Fruit fly (Drosophila melanogaster) whole organism, embryonic: ENCODE results near the gene Cdc16.

Experiments used
- Ada2b ChIP-seq: fragments of 200-800 bp; sonication (Bioruptor generic); IDR thresholded peaks from 2 replicates; pipeline ENCODE4 v1.3.6; 2022; ENCODE audit warnings: missing biosample characterization, missing genetic modification characterization
- BEAF-32 ChIP-seq: fragments of 200-800 bp; sonication (Bioruptor generic); optimal IDR thresholded peaks from 3 replicates; lab custom pipeline; 2017; ENCODE audit warnings: missing biosample characterization, missing genetic modification characterization, mild to moderate bottlenecking, moderate library complexity, missing genetic modification reagents
- C15 ChIP-seq: fragments of 200-800 bp; sonication (Bioruptor generic); IDR thresholded peaks from 3 replicates; pipeline ENCODE4 v1.3.6; 2022; ENCODE audit warnings: missing biosample characterization, missing genetic modification characterization
- CG10147 ChIP-seq: fragments of 200-800 bp; sonication (Bioruptor generic); optimal IDR thresholded peaks from 2 replicates; lab custom pipeline; 2019; ENCODE audit warnings: missing biosample characterization, mild to moderate bottlenecking, missing genetic modification characterization, moderate library complexity
- CG10431 ChIP-seq: fragments of 200-800 bp; sonication (Bioruptor generic); optimal IDR thresholded peaks from 3 replicates; lab custom pipeline; 2018; ENCODE audit warnings: missing biosample characterization, mild to moderate bottlenecking, missing genetic modification characterization
- CG10654 ChIP-seq: fragments of 200-800 bp; sonication (Bioruptor generic); optimal IDR thresholded peaks from 2 replicates; lab custom pipeline; 2016; ENCODE audit warnings: missing biosample characterization, missing genetic modification characterization
- CG12391 ChIP-seq: fragments of 200-800 bp; sonication (Bioruptor generic); optimal IDR thresholded peaks from 3 replicates; lab custom pipeline; 2018; ENCODE audit warnings: missing biosample characterization, mild to moderate bottlenecking, missing genetic modification characterization, moderate library complexity
- CG13123 ChIP-seq: fragments of 200-800 bp; sonication (Bioruptor generic); optimal IDR thresholded peaks from 2 replicates; lab custom pipeline; 2016; ENCODE audit warnings: missing biosample characterization, missing genetic modification characterization
- CG14667 ChIP-seq: fragments of 200-800 bp; sonication (Bioruptor generic); IDR thresholded peaks from 2 replicates; pipeline ENCODE4 v1.3.6; 2022; ENCODE audit warnings: missing biosample characterization, missing genetic modification characterization
- CG15011 ChIP-seq: fragments of 200-800 bp; sonication (Bioruptor generic); optimal IDR thresholded peaks from 3 replicates; lab custom pipeline; 2018; ENCODE audit warnings: missing biosample characterization, mild to moderate bottlenecking, missing genetic modification characterization
- CG15073 ChIP-seq: fragments of 200-800 bp; sonication (Bioruptor generic); optimal IDR thresholded peaks from 2 replicates; lab custom pipeline; 2016; ENCODE audit warnings: missing biosample characterization, missing genetic modification characterization
- CG17612 ChIP-seq: fragments of 200-800 bp; sonication (Bioruptor generic); IDR thresholded peaks from 2 replicates; pipeline ENCODE4 v1.3.6; 2022; ENCODE audit warnings: missing biosample characterization, missing genetic modification characterization
- CG2875 ChIP-seq: fragments of 200-800 bp; sonication (Bioruptor generic); optimal IDR thresholded peaks from 2 replicates; lab custom pipeline; 2017; ENCODE audit warnings: missing biosample characterization, mild to moderate bottlenecking, missing genetic modification characterization, missing genetic modification reagents
- CG30020 ChIP-seq: fragments of 200-800 bp; optimal IDR thresholded peaks from 2 replicates; lab custom pipeline; 2019; ENCODE audit warnings: missing biosample characterization, mild to moderate bottlenecking, missing genetic modification characterization, moderate library complexity
- CG31365 ChIP-seq: fragments of 200-800 bp; sonication (Bioruptor generic); optimal IDR thresholded peaks from 2 replicates; lab custom pipeline; 2018; ENCODE audit warnings: missing biosample characterization, mild to moderate bottlenecking, missing genetic modification characterization
- CG3163 ChIP-seq: fragments of 200-800 bp; sonication (Bioruptor generic); optimal IDR thresholded peaks from 3 replicates; lab custom pipeline; 2016; ENCODE audit warnings: missing biosample characterization, missing genetic modification characterization
- CG34224 ChIP-seq: fragments of 200-800 bp; sonication (Bioruptor generic); IDR thresholded peaks from 3 replicates; pipeline ENCODE4 v1.3.6; 2022; ENCODE audit warnings: missing biosample characterization, missing genetic modification characterization; ENCODE audit not compliant: partially characterized antibody
- CG4360 ChIP-seq: fragments of 200-800 bp; sonication (Bioruptor generic); IDR thresholded peaks from 2 replicates; pipeline ENCODE4 v1.3.6; 2022; ENCODE audit warnings: missing biosample characterization, missing genetic modification characterization
- CG5953 ChIP-seq: fragments of 200-800 bp; sonication (Bioruptor generic); IDR thresholded peaks from 2 replicates; pipeline ENCODE4 v1.3.6; 2022; ENCODE audit warnings: missing biosample characterization, missing genetic modification characterization
- CG7271 ChIP-seq: fragments of 200-800 bp; sonication (Bioruptor generic); optimal IDR thresholded peaks from 2 replicates; lab custom pipeline; 2018; ENCODE audit warnings: missing biosample characterization, mild to moderate bottlenecking, missing genetic modification characterization, moderate library complexity
- CG8281 ChIP-seq: fragments of 200-800 bp; sonication (Bioruptor generic); optimal IDR thresholded peaks from 2 replicates; lab custom pipeline; 2018; ENCODE audit warnings: missing biosample characterization, mild to moderate bottlenecking, missing genetic modification characterization, moderate library complexity
- CG8359 ChIP-seq: fragments of 200-800 bp; sonication (Bioruptor generic); optimal IDR thresholded peaks from 2 replicates; lab custom pipeline; 2017; ENCODE audit warnings: missing biosample characterization, mild to moderate bottlenecking, missing genetic modification characterization, borderline replicate concordance
- CG8944 ChIP-seq: fragments of 200-800 bp; sonication (Bioruptor generic); optimal IDR thresholded peaks from 3 replicates; lab custom pipeline; 2016; ENCODE audit warnings: missing biosample characterization, missing genetic modification characterization
- CG9727 ChIP-seq: fragments of 200-800 bp; sonication (Bioruptor generic); optimal IDR thresholded peaks from 3 replicates; lab custom pipeline; 2017; ENCODE audit warnings: missing biosample characterization, mild to moderate bottlenecking, missing genetic modification characterization
- Dip2 ChIP-seq: fragments of 200-800 bp; sonication (Bioruptor generic); IDR thresholded peaks from 2 replicates; pipeline ENCODE4 v1.3.6; 2022; ENCODE audit warnings: missing biosample characterization, missing genetic modification characterization
- Fer1 ChIP-seq: fragments of 200-800 bp; sonication (Bioruptor generic); optimal IDR thresholded peaks from 2 replicates; lab custom pipeline; 2017; ENCODE audit warnings: missing biosample characterization, mild to moderate bottlenecking, missing genetic modification characterization
- GATAe ChIP-seq: fragments of 200-800 bp; sonication (Bioruptor generic); conservative IDR thresholded peaks from 2 replicates; pipeline ENCODE4 v1.3.6; 2022; ENCODE audit warnings: missing biosample characterization, missing genetic modification characterization
- Gug ChIP-seq: fragments of 200-800 bp; sonication (Bioruptor generic); IDR thresholded peaks from 4 replicates; pipeline ENCODE4 v1.3.6; 2022; ENCODE audit warnings: missing biosample characterization, missing genetic modification characterization
- HLH54F ChIP-seq: fragments of 200-800 bp; sonication (Bioruptor generic); optimal IDR thresholded peaks from 3 replicates; lab custom pipeline; 2016; ENCODE audit warnings: missing biosample characterization, missing genetic modification characterization
- Lim3 ChIP-seq: fragments of 200-800 bp; sonication (Bioruptor generic); IDR thresholded peaks from 2 replicates; pipeline ENCODE4 v1.3.6; 2022; ENCODE audit warnings: missing biosample characterization, missing genetic modification characterization
- Max ChIP-seq: fragments of 200-800 bp; sonication (Bioruptor generic); optimal IDR thresholded peaks from 2 replicates; lab custom pipeline; 2016; ENCODE audit warnings: missing biosample characterization, mild to moderate bottlenecking, missing genetic modification characterization
- Sox100B ChIP-seq: fragments of 200-800 bp; sonication (Bioruptor generic); optimal IDR thresholded peaks from 3 replicates; lab custom pipeline; 2018; ENCODE audit warnings: missing biosample characterization, mild to moderate bottlenecking, missing genetic modification characterization
- Usf ChIP-seq: fragments of 200-800 bp; sonication (Bioruptor generic); optimal IDR thresholded peaks from 2 replicates; lab custom pipeline; 2017; ENCODE audit warnings: missing genotype, missing biosample characterization, missing genetic modification characterization
- aop ChIP-seq: fragments of 200-800 bp; sonication (Bioruptor generic); IDR thresholded peaks from 2 replicates; pipeline ENCODE4 v1.3.6; 2022; ENCODE audit warnings: missing biosample characterization, missing genetic modification characterization
- bbx ChIP-seq: fragments of 200-800 bp; sonication (Bioruptor generic); IDR thresholded peaks from 2 replicates; pipeline ENCODE4 v1.3.6; 2022; ENCODE audit warnings: missing biosample characterization, missing genetic modification characterization; ENCODE audit not compliant: partially characterized antibody
- dysf ChIP-seq: fragments of 200-800 bp; sonication (Bioruptor generic); IDR thresholded peaks from 3 replicates; pipeline ENCODE4 v1.3.6; 2022; ENCODE audit warnings: missing biosample characterization, missing genetic modification characterization
- gcm ChIP-seq: fragments of 200-800 bp; sonication (Bioruptor generic); optimal IDR thresholded peaks from 2 replicates; lab custom pipeline; 2019; ENCODE audit warnings: missing biosample characterization, mild to moderate bottlenecking, missing genetic modification characterization, moderate library complexity
- gsb-n ChIP-seq: fragments of 200-800 bp; sonication (Bioruptor generic); optimal IDR thresholded peaks from 3 replicates; lab custom pipeline; 2018; ENCODE audit warnings: missing biosample characterization, mild to moderate bottlenecking, missing genetic modification characterization
- ham ChIP-seq: fragments of 200-800 bp; sonication (Bioruptor generic); IDR thresholded peaks from 2 replicates; pipeline ENCODE4 v1.3.6; 2022; ENCODE audit warnings: missing biosample characterization, missing genetic modification characterization
- hth ChIP-seq: fragments of >200 bp; optimal IDR thresholded peaks from 2 replicates; lab custom pipeline; 2017; ENCODE audit warnings: inconsistent platforms
- ind ChIP-seq: fragments of 200-800 bp; sonication (Bioruptor generic); optimal IDR thresholded peaks from 3 replicates; lab custom pipeline; 2016; ENCODE audit warnings: missing biosample characterization, missing genetic modification characterization
- luna ChIP-seq: fragments of 200-800 bp; sonication (Bioruptor generic); optimal IDR thresholded peaks from 2 replicates; lab custom pipeline; 2016; ENCODE audit warnings: missing biosample characterization, missing genetic modification characterization
- mirr ChIP-seq: fragments of 200-800 bp; sonication (Bioruptor generic); optimal IDR thresholded peaks from 3 replicates; lab custom pipeline; 2018; ENCODE audit warnings: missing biosample characterization, mild to moderate bottlenecking, missing genetic modification characterization
- pzg ChIP-seq: fragments of 200-800 bp; sonication (Bioruptor generic); optimal IDR thresholded peaks from 3 replicates; lab custom pipeline; 2018; ENCODE audit warnings: missing biosample characterization, mild to moderate bottlenecking, missing genetic modification characterization, moderate library complexity
- slp2 ChIP-seq: fragments of 200-800 bp; sonication (Bioruptor generic); optimal IDR thresholded peaks from 2 replicates; lab custom pipeline; 2016; ENCODE audit warnings: missing biosample characterization, missing genetic modification characterization
- ssp ChIP-seq: fragments of 200-800 bp; sonication (Bioruptor generic); IDR thresholded peaks from 2 replicates; pipeline ENCODE4 v1.3.6; 2022; ENCODE audit warnings: missing biosample characterization, missing genetic modification characterization
- tin ChIP-seq: fragments of 200-800 bp; sonication (Bioruptor generic); optimal IDR thresholded peaks from 3 replicates; lab custom pipeline; 2016; ENCODE audit warnings: missing biosample characterization, missing genetic modification characterization
- tll ChIP-seq, 2 experiments: fragments of 200-800 bp in 1 of 2; fragments of >200 bp in 1 of 2; sonication (Bioruptor generic) in 1 of 2; optimal IDR thresholded peaks; 2 replicates each; lab custom pipeline; 2017 to 2019; ENCODE audit warnings: missing biosample characterization in 2 of 2, missing genetic modification characterization in 2 of 2, mild to moderate bottlenecking in 1 of 2, moderate library complexity in 1 of 2
- usp ChIP-seq: fragments of >200 bp; optimal IDR thresholded peaks from 2 replicates; lab custom pipeline; 2017; ENCODE audit warnings: missing biosample characterization, missing genetic modification characterization
- zen ChIP-seq: fragments of 200-800 bp; sonication (Bioruptor generic); optimal IDR thresholded peaks from 3 replicates; lab custom pipeline; 2018; ENCODE audit warnings: missing biosample characterization, mild to moderate bottlenecking, missing genetic modification characterization, moderate library complexity

Cdc16 gene

DNA sequence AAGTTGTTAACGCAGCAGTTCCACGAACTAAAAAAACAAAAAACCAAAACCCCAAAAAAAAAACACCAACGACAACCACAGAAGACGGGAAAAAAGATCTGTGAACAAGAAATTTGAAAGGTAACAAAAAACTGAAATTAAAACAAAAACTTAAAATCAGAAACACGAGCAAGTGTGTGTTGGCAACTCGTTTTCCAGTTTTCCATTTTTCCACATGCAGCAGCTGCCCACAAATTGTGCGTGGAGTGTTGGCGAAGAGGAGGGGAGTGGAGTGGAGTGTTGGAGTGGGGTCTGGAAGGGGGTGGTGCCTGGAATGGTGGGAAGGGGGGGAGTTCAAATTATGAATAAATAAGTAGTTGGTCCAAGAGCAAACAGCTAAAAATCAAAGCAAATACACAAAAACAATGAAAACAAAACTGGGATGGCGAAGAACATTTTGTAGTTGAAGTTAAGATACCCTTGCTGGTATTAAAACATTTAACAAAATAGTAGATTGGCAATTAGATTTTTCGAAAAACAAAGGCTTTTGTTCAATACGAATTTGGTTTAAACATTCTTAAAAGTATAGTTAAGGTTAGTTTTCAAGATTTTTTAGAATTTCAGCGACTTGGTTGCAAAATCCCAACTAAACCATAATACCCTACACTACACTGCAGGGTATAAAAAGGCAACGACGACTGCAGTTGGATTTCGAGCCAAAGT, 52.5 kb downstream of the Cdc16 start (continued):
- TF ChIP-seq CG10654 (GFP tag; lab: Kevin White, UChicago) (peak; percentile 22), CG14667 (GFP tag; lab: Robert Waterston, UW) (no peak), Max (GFP tag; lab: Kevin White, UChicago) (no peak), CG5953 (no peak), ind (GFP tag; lab: Kevin White, UChicago) (peak; percentile 36), mirr (no peak), tll (GFP tag; optimal IDR thresholded peaks at IDR 0.05; lab: Kevin White, UChicago) (no peak), CG8281 (no peak), CG8944 (GFP tag; lab: Kevin White, UChicago) (peak; percentile 23), CG7271 (no peak), CG13123 (no peak), CG30020 (no peak), C15 (GFP tag; lab: Robert Waterston, UW) (no peak), tin (GFP tag; lab: Kevin White, UChicago) (peak; percentile 46), Usf (GFP tag; lab: Kevin White, UChicago) (no peak), CG2875 (GFP tag; lab: Kevin White, UChicago) (peak; percentile 57), gsb-n (tag; lab: Kevin White, UChicago) (peak; percentile 57), CG34224 (GFP tag; lab: Robert Waterston, UW) (no peak), slp2 (GFP tag; lab: Kevin White, UChicago) (peak; percentile 48), zen (tag; lab: Kevin White, UChicago) (peak; percentile 8), aop (no peak), CG4360 (GFP tag; lab: Robert Waterston, UW) (no peak), CG15011 (GFP tag; lab: Kevin White, UChicago) (no peak), ssp (GFP tag; lab: Robert Waterston, UW) (no peak), gcm (peak; percentile 4), BEAF-32 (GFP tag; lab: Kevin White, UChicago) (no peak), Ada2b (no peak), CG17612 (GFP tag; lab: Robert Waterston, UW) (no peak), HLH54F (no peak), Fer1 (no peak), Sox100B (GFP tag; lab: Kevin White, UChicago) (peak; percentile 63), CG15073 (no peak), CG9727 (peak; percentile 40), bbx (no peak), hth (no peak), Dip2 (no peak), CG31365 (tag; lab: Kevin White, UChicago) (no peak), ham (GFP tag; lab: Robert Waterston, UW) (no peak), luna (GFP tag; lab: Kevin White, UChicago) (no peak), CG8359 (GFP tag; lab: Kevin White, UChicago) (peak; percentile 42), Lim3 (GFP tag; lab: Robert Waterston, UW) (no peak), CG12391 (tag; lab: Kevin White, UChicago) (peak; percentile 57), CG10147 (GFP tag; lab: Kevin White, UChicago) (no peak), pzg (GFP tag; lab: Kevin White, UChicago) (no peak), CG3163 (GFP tag; lab: Kevin White, UChicago) (peak; percentile 41), Gug (GFP tag; lab: Robert Waterston, UW) (no peak), usp (GFP tag; lab: Kevin White, UChicago) (no peak), GATAe (GFP tag; lab: Robert Waterston, UW) (no peak), CG10431 (GFP tag; lab: Kevin White, UChicago) (no peak), dysf (GFP tag; lab: Robert Waterston, UW) (peak; percentile 23; the same call in 1 of the 3 replicates)
